Worm (Caenorhabditis elegans) whole organism, L2 larva: ENCODE results near the gene D1014.4.

Experiments used
- ZK546.5 ChIP-seq: sonication (generic microtip); optimal IDR thresholded peaks from 2 replicates; lab custom pipeline; 2017; ENCODE audit warnings: missing biosample characterization, missing genetic modification characterization
- aly-2 ChIP-seq: fragments of 150-350 bp; optimal IDR thresholded peaks from 2 replicates; lab custom pipeline; 2014; ENCODE audit warnings: missing biosample characterization, missing genetic modification characterization
- crh-2 ChIP-seq: sonication (generic microtip); optimal IDR thresholded peaks from 2 replicates; lab custom pipeline; 2017; ENCODE audit warnings: missing biosample characterization, missing genetic modification characterization
- egl-27 ChIP-seq: sonication (generic microtip); optimal IDR thresholded peaks from 3 replicates; lab custom pipeline; 2017; ENCODE audit warnings: missing biosample characterization, missing genetic modification reagents, missing genetic modification characterization
- elt-3 ChIP-seq: sonication (generic microtip); optimal IDR thresholded peaks from 2 replicates; lab custom pipeline; 2017; ENCODE audit warnings: missing biosample characterization, missing genetic modification characterization
- lin-13 ChIP-seq: fragments of 150-350 bp; optimal IDR thresholded peaks from 2 replicates; lab custom pipeline; 2014; ENCODE audit warnings: missing biosample characterization, missing genetic modification reagents, missing genetic modification characterization
- lsy-2 ChIP-seq, 2 experiments: fragments of 150-350 bp in 1 of 2; sonication (generic microtip) in 1 of 2; optimal IDR thresholded peaks; 2 replicates each; lab custom pipeline; 2014 to 2017; ENCODE audit warnings: missing biosample characterization in 2 of 2, missing genetic modification characterization in 2 of 2
- mab-5 ChIP-seq: fragments of 150-350 bp; optimal IDR thresholded peaks from 2 replicates; lab custom pipeline; 2014; ENCODE audit warnings: missing biosample characterization, missing genetic modification characterization
- nhr-12 ChIP-seq: fragments of 150-350 bp; optimal IDR thresholded peaks from 2 replicates; lab custom pipeline; 2014; ENCODE audit warnings: missing biosample characterization, missing genetic modification characterization
- nhr-237 ChIP-seq: fragments of 150-350 bp; optimal IDR thresholded peaks from 2 replicates; lab custom pipeline; 2014; ENCODE audit warnings: missing biosample characterization, missing genetic modification characterization
- nhr-6 ChIP-seq: fragments of 150-350 bp; optimal IDR thresholded peaks from 2 replicates; lab custom pipeline; 2014; ENCODE audit warnings: missing biosample characterization, missing genetic modification characterization
- snpc-4 ChIP-seq: fragments of 150-350 bp; optimal IDR thresholded peaks from 2 replicates; lab custom pipeline; 2014; ENCODE audit warnings: missing biosample characterization, missing genetic modification characterization
- ztf-11 ChIP-seq: sonication (generic microtip); optimal IDR thresholded peaks from 2 replicates; lab custom pipeline; 2017; ENCODE audit warnings: missing biosample characterization, missing genetic modification characterization
- ztf-4 ChIP-seq: fragments of 150-350 bp; optimal IDR thresholded peaks from 2 replicates; lab custom pipeline; 2014; ENCODE audit warnings: missing biosample characterization, missing genetic modification characterization

- TF ChIP-seq nhr-237 (tag; lab: Kevin White, UChicago) = no peak
- TF ChIP-seq ZK546.5 (tag; lab: Kevin White, UChicago) = no peak
- no peak for TF ChIP-seq nhr-12
- TF ChIP-seq ztf-4 = no peak
- no peak for TF ChIP-seq elt-3 (tag; lab: Kevin White, UChicago)
- TF ChIP-seq ztf-11 (tag; lab: Kevin White, UChicago) = no peak
- no peak for TF ChIP-seq crh-2 (tag; lab: Kevin White, UChicago)
- no peak for TF ChIP-seq aly-2 (tag; lab: Kevin White, UChicago)
- TF ChIP-seq egl-27 (tag; lab: Kevin White, UChicago) = no peak
- no peak for TF ChIP-seq snpc-4 (tag; lab: Kevin White, UChicago)
- TF ChIP-seq lin-13 = no peak
- no peak for TF ChIP-seq lsy-2 (tag; optimal IDR thresholded peaks at IDR 0.05; lab: Kevin White, UChicago)
- no peak for TF ChIP-seq nhr-6 (tag; lab: Kevin White, UChicago)
- TF ChIP-seq mab-5 = no peak
Observed at ce11 chrV:8099306-8099705, 33.7 kb upstream of the D1014.4 start, which contains the start of gene sdz-23.
